Fruit fly (Drosophila melanogaster) whole organism, wandering third instar larva: ENCODE measurements around the gene PH4alphaNE3.

Experiments used
- Abd-B ChIP-seq: fragments of >200 bp; optimal IDR thresholded peaks from 2 replicates; lab custom pipeline; 2017; ENCODE audit warnings: missing biosample characterization, missing genetic modification characterization
- CG32264 ChIP-seq: fragments of 200-800 bp; sonication (Bioruptor generic); optimal IDR thresholded peaks from 2 replicates; lab custom pipeline; 2016; ENCODE audit warnings: missing biosample characterization, missing genetic modification characterization
- CG9705 ChIP-seq: fragments of 200-800 bp; sonication (Bioruptor generic); optimal IDR thresholded peaks from 2 replicates; lab custom pipeline; 2018; ENCODE audit warnings: missing biosample characterization, mild to moderate bottlenecking, missing genetic modification characterization
- CrebA ChIP-seq: fragments of 200-800 bp; sonication (Bioruptor generic); optimal IDR thresholded peaks from 2 replicates; lab custom pipeline; 2016; ENCODE audit warnings: missing biosample characterization, mild to moderate bottlenecking, missing genetic modification characterization, borderline replicate concordance
- Dif ChIP-seq: fragments of 200-275, 200-300 bp; sonication (Bioruptor generic); optimal IDR thresholded peaks from 2 replicates; lab custom pipeline; 2018; ENCODE audit warnings: missing biosample characterization, missing genetic modification characterization; ENCODE audit not compliant: partially characterized antibody
- GATAd ChIP-seq: sonication (Bioruptor generic); optimal IDR thresholded peaks from 2 replicates; lab custom pipeline; 2016; ENCODE audit warnings: missing biosample characterization, missing genetic modification characterization
- Hnf4 ChIP-seq: fragments of 200-800 bp; sonication (Bioruptor generic); optimal IDR thresholded peaks from 2 replicates; lab custom pipeline; 2016; ENCODE audit warnings: missing biosample characterization, mild to moderate bottlenecking, missing genetic modification characterization
- Hr78 ChIP-seq: fragments of >200 bp; optimal IDR thresholded peaks from 2 replicates; lab custom pipeline; 2017; ENCODE audit warnings: missing biosample characterization, missing genetic modification characterization
- Hr83 ChIP-seq: fragments of 200-300 bp; sonication (Bioruptor generic); optimal IDR thresholded peaks from 2 replicates; lab custom pipeline; 2016; ENCODE audit warnings: missing biosample characterization, mild to moderate bottlenecking, missing genetic modification characterization, moderate library complexity; ENCODE audit not compliant: poor library complexity, severe bottlenecking
- Jra ChIP-seq: sonication (Bioruptor generic); optimal IDR thresholded peaks from 2 replicates; lab custom pipeline; 2016; ENCODE audit warnings: missing biosample characterization, missing genetic modification characterization
- Myc ChIP-seq: fragments of >200 bp; optimal IDR thresholded peaks from 2 replicates; lab custom pipeline; 2017
- N ChIP-seq: fragments of >200 bp; optimal IDR thresholded peaks from 2 replicates; lab custom pipeline; 2018; ENCODE audit warnings: missing biosample characterization, missing external identifiers, missing genetic modification characterization
- OdsH ChIP-seq: fragments of 200-800 bp; sonication (Bioruptor generic); optimal IDR thresholded peaks from 2 replicates; lab custom pipeline; 2016; ENCODE audit warnings: missing biosample characterization, mild to moderate bottlenecking, missing genetic modification characterization
- Rel ChIP-seq, 2 experiments: fragments of 200-800 bp; sonication (Bioruptor generic) in 1 of 2; optimal IDR thresholded peaks; 2 replicates in 1 of 2; 3 replicates in 1 of 2; lab custom pipeline; 2016 to 2019; ENCODE audit warnings: mild to moderate bottlenecking in 2 of 2, missing biosample characterization in 2 of 2, missing genetic modification characterization in 2 of 2, moderate library complexity in 1 of 2
- Vsx2 ChIP-seq: fragments of 200-300, 225-300 bp; sonication (Bioruptor generic); optimal IDR thresholded peaks from 2 replicates; lab custom pipeline; 2018; ENCODE audit warnings: missing biosample characterization, missing genetic modification characterization; ENCODE audit not compliant: partially characterized antibody
- br ChIP-seq: fragments of 200-800 bp; sonication (Bioruptor generic); optimal IDR thresholded peaks from 2 replicates; lab custom pipeline; 2016; ENCODE audit warnings: missing biosample characterization, missing genetic modification characterization
- brk ChIP-seq: fragments of 200-800 bp; sonication (Bioruptor generic); optimal IDR thresholded peaks from 2 replicates; lab custom pipeline; 2016; ENCODE audit warnings: missing biosample characterization, mild to moderate bottlenecking, missing genetic modification characterization
- dl ChIP-seq, 2 experiments: fragments of 175-275, 200-275 bp in 1 of 2; fragments of 200-275 bp in 1 of 2; sonication (Bioruptor generic); optimal IDR thresholded peaks; lab custom pipeline; 2018; ENCODE audit warnings: mild to moderate bottlenecking in 2 of 2, missing biosample characterization in 2 of 2, missing genetic modification characterization in 2 of 2, moderate library complexity in 2 of 2; ENCODE audit not compliant: partially characterized antibody in 2 of 2, insufficient read depth in 1 of 2
- dsf ChIP-seq: sonication (Bioruptor generic); optimal IDR thresholded peaks from 2 replicates; lab custom pipeline; 2016; ENCODE audit warnings: missing biosample characterization, missing genetic modification characterization, borderline replicate concordance
- fru ChIP-seq: fragments of 200-800 bp; sonication (Bioruptor generic); optimal IDR thresholded peaks from 3 replicates; lab custom pipeline; 2016; ENCODE audit warnings: missing biosample characterization, mild to moderate bottlenecking, missing genetic modification characterization
- h ChIP-seq: fragments of 200-800 bp; sonication (Bioruptor generic); optimal IDR thresholded peaks from 3 replicates; lab custom pipeline; 2016; ENCODE audit warnings: missing biosample characterization, mild to moderate bottlenecking, missing genetic modification characterization
- jim ChIP-seq: fragments of 175-275, 200-325 bp; sonication (Bioruptor generic); optimal IDR thresholded peaks from 2 replicates; lab custom pipeline; 2016; ENCODE audit warnings: missing biosample characterization, mild to moderate bottlenecking, missing genetic modification characterization
- pan ChIP-seq: fragments of >200 bp; optimal IDR thresholded peaks from 2 replicates; lab custom pipeline; 2017
- psq ChIP-seq: fragments of 200-800 bp; sonication (Bioruptor generic); optimal IDR thresholded peaks from 3 replicates; lab custom pipeline; 2017; ENCODE audit warnings: missing biosample characterization, mild to moderate bottlenecking, missing genetic modification characterization, moderate library complexity
- sage ChIP-seq: fragments of 200-800 bp; sonication (Bioruptor generic); optimal IDR thresholded peaks from 2 replicates; lab custom pipeline; 2016; ENCODE audit warnings: missing biosample characterization, mild to moderate bottlenecking, missing genetic modification characterization
- sv ChIP-seq: fragments of 200-800 bp; sonication (Bioruptor generic); optimal IDR thresholded peaks from 3 replicates; lab custom pipeline; 2016; ENCODE audit warnings: missing biosample characterization, missing genetic modification characterization
- tai ChIP-seq: sonication (Bioruptor generic); optimal IDR thresholded peaks from 2 replicates; lab custom pipeline; 2016; ENCODE audit warnings: missing biosample characterization, missing genetic modification characterization
- usp ChIP-seq: fragments of >200 bp; optimal IDR thresholded peaks from 2 replicates; lab custom pipeline; 2017; ENCODE audit warnings: missing biosample characterization, missing genetic modification characterization
- woc ChIP-seq: sonication (Bioruptor generic); optimal IDR thresholded peaks from 2 replicates; lab custom pipeline; 2016; ENCODE audit warnings: missing biosample characterization, mild to moderate bottlenecking, missing genetic modification characterization

The PH4alphaNE3 gene

DNA sequence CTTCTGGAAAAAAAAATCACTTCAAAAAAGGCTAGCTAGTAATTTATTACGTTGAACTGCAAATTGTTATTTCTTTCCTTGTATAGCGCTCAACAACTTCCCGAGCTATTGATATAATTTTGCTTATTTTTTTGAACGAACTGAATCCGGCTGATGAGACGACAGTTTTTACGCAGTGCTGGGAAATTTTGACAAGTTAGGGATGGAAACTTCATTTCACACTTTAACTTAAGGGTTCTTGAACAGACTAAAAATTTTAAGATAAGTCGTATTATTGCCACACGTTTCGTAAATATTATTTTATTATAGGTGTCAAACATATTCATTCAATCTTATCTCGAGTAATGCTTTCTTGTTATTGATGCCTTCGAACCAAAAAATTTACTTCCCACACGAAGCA lies 20.4 kb upstream of the PH4alphaNE3 start, which contains the start of gene Rpt6R:
Gene Rpt6R (minus strand): TSS at position 156 of the 400 bp plus-strand sequence.
- TF ChIP-seq OdsH (GFP tag; lab: Kevin White, UChicago) (no peak), woc (GFP tag; lab: Kevin White, UChicago) (no peak), CrebA (GFP tag; lab: Kevin White, UChicago) (no peak), GATAd (GFP tag; lab: Kevin White, UChicago) (no peak), brk (GFP tag; lab: Kevin White, UChicago) (no peak), dl (GFP tag; optimal IDR thresholded peaks at IDR 0.05; lab: Kevin White, UChicago; ENCODE audit: insufficient read depth in 1 of 2, partially characterized antibody in 2 of 2) (no peak), jim (GFP tag; lab: Kevin White, UChicago) (no peak), CG9705 (GFP tag; lab: Kevin White, UChicago) (no peak), usp (GFP tag; lab: Kevin White, UChicago) (no peak), CG32264 (GFP tag; lab: Kevin White, UChicago) (no peak), sage (GFP tag; lab: Kevin White, UChicago) (no peak), h (GFP tag; lab: Kevin White, UChicago) (no peak), psq (no peak), Hnf4 (GFP tag; lab: Kevin White, UChicago) (no peak), dsf (no peak), Jra (GFP tag; lab: Kevin White, UChicago) (no peak)
- TF ChIP-seq, all 38 proteins: peak for 0

DNA sequence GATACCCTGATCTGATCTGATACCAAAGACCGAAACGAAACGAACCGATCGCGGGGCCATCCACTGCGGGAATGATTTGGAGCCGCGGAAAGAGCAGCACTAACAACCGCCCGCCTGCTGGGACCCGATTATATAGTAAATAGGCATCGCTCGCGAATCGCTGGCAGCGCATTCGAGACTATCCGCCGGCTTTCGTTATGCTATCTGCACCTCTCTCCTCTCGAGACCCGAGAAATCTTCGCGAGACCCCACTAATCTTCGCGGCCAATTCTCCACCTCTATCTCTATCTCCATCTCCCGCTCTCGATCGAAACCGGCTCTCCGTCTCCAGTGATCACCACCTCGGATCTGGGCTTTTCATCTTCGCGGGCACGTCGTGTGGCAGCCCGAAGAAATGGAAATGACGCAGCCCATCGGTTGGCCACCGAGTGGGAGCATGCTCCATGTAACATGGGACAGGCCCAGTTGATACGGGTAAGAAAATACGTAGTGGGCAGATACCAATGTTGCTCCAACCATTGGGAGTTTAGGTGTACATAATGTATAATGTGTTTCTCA lies 16.7 kb upstream of the PH4alphaNE3 start, which contains the start of gene CG9717:
Gene CG9717 (minus strand): TSS at position 107 of the 558 bp plus-strand sequence.
- TF ChIP-seq dl (GFP tag; optimal IDR thresholded peaks at IDR 0.05; lab: Kevin White, UChicago; ENCODE audit: insufficient read depth in 1 of 2, partially characterized antibody in 2 of 2) (no peak), Dif (GFP tag; lab: Kevin White, UChicago) (no peak)
- TF ChIP-seq, all 38 proteins: peak for 0

DNA sequence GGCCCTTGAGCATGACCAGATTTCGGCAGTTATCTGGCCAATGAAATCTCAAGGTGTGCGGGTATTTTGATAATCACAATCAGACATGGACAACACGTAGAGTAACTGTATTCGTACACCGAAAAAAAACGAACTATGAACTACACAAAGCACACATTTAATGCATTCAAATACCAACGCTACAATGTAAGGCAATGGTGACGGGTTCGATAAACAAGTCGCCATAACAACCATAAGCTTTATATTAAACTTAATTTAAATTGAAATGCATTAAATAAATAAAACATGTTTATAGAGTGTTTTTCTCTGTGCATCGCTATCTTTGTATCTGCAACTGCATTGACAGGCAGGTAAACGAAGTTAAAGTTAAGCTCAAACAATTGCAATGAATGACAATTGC lies 13.7 kb upstream of the PH4alphaNE3 start:
- TF ChIP-seq Hr83 (GFP tag; lab: Kevin White, UChicago) (no peak), sv (GFP tag; lab: Kevin White, UChicago) (no peak), h (GFP tag; lab: Kevin White, UChicago) (peak; percentile 12), N (GFP tag; lab: Kevin White, UChicago) (no peak), Abd-B (GFP tag; lab: Kevin White, UChicago) (no peak), Vsx2 (GFP tag; lab: Kevin White, UChicago) (no peak), tai (GFP tag; lab: Kevin White, UChicago) (no peak), Hr78 (no peak), br (no peak)

DNA sequence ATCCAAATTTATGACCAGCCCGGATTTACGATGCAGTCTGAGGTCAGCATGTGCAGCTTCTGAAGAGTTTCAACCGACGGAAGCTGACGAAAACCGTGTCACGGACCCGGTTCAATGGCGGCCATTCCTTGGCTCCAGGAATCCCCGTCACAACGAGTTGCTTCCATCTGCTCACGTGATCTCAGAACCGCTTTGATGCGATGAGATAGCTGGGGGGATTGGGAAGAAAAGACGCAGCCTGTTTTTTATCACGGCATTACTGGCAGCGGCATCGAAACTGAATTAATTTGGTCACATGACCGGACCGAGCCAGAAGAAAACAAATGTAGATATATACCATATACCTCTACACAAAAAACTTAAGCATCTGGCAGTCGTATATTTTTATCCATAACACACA lies 13.1 kb upstream of the PH4alphaNE3 start:
- no peak for TF ChIP-seq usp (GFP tag; lab: Kevin White, UChicago)
- no peak for TF ChIP-seq psq
- no peak for TF ChIP-seq jim (GFP tag; lab: Kevin White, UChicago)
- TF ChIP-seq pan = no peak
- no peak for TF ChIP-seq Rel (GFP tag; optimal IDR thresholded peaks at IDR 0.05; lab: Kevin White, UChicago)
- TF ChIP-seq Rel (tag; optimal IDR thresholded peaks at IDR 0.05; lab: Kevin White, UChicago) = peak; percentile 95
- no peak for TF ChIP-seq CG32264 (GFP tag; lab: Kevin White, UChicago)
- TF ChIP-seq fru = peak; percentile 52

DNA sequence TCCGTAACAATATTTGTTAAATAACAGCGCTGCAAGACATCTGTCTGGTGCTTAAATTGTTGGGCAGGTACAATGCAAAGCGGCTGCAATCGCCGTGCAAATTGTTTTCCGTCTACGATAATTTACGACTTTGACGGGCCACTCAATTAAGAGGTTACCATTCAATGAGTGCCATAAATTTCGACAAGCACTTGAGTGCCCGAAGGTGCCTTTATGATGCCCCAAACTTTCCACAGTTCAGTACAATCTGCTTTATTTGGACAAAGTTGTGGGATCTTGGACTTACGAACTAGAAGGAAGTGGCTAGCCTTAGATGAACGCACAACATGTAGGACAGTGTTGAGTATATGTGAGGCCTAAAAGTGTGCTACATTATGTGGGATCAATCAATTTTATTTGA lies 11.2 kb upstream of the PH4alphaNE3 start:
- TF ChIP-seq Hr83 (GFP tag; lab: Kevin White, UChicago) (no peak), dl (GFP tag; optimal IDR thresholded peaks at IDR 0.05; lab: Kevin White, UChicago; ENCODE audit: insufficient read depth in 1 of 2, partially characterized antibody in 2 of 2) (no peak), CG32264 (GFP tag; lab: Kevin White, UChicago) (no peak), sage (GFP tag; lab: Kevin White, UChicago) (no peak), N (GFP tag; lab: Kevin White, UChicago) (no peak), Myc (lab: Kevin White, UChicago) (no peak), br (no peak)
